Worm (Caenorhabditis elegans) whole organism, young adult: Measurements from ENCODE around the gene F54B11.11.

Experiments
- C06A6.2 ChIP-seq: fragments of 200-800 bp; sonication (Bioruptor generic); conservative IDR thresholded peaks from 2 replicates; pipeline ENCODE4 v1.3.6; 2022; ENCODE audit warnings: missing genetic modification characterization, missing compliant biosample characterization
- C17E4.6 ChIP-seq: fragments of 200-800 bp; sonication (Bioruptor generic); IDR thresholded peaks from 2 replicates; pipeline ENCODE4 v1.3.6; 2022; ENCODE audit warnings: missing genetic modification reagents, missing genetic modification characterization, missing compliant biosample characterization
- D2030.7 ChIP-seq: fragments of 200-800 bp; sonication (Bioruptor generic); IDR thresholded peaks from 2 replicates; pipeline ENCODE4 v1.3.6; 2022; ENCODE audit warnings: missing genetic modification reagents, missing genetic modification characterization, missing compliant biosample characterization
- F22D6.2 ChIP-seq: sonication (generic microtip); optimal IDR thresholded peaks from 2 replicates; lab custom pipeline; 2016; ENCODE audit warnings: mild to moderate bottlenecking, missing genetic modification characterization, missing compliant biosample characterization
- K11D2.4 ChIP-seq: fragments of 200-800 bp; sonication (Bioruptor generic); IDR thresholded peaks from 2 replicates; pipeline ENCODE4 v1.3.6; 2022; ENCODE audit warnings: missing genetic modification reagents, missing genetic modification characterization, missing compliant biosample characterization
- T07F8.4 ChIP-seq: sonication (generic microtip); optimal IDR thresholded peaks from 2 replicates; lab custom pipeline; 2016; ENCODE audit warnings: mild to moderate bottlenecking, missing genetic modification characterization, moderate library complexity, missing compliant biosample characterization
- Y53G8AR.9 ChIP-seq: fragments of 200-800 bp; sonication (Bioruptor generic); conservative IDR thresholded peaks from 2 replicates; pipeline ENCODE4 v1.3.6; 2022; ENCODE audit warnings: missing genetic modification reagents, missing genetic modification characterization, missing compliant biosample characterization
- akir-1 ChIP-seq: fragments of 200-800 bp; sonication (Bioruptor generic); optimal IDR thresholded peaks from 2 replicates; lab custom pipeline; 2018; ENCODE audit warnings: mild to moderate bottlenecking, missing genetic modification characterization, moderate library complexity, missing compliant biosample characterization
- ama-1 ChIP-seq, 3 experiments: fragments of 150-350 bp in 1 of 3; sonication (generic microtip) in 2 of 3; optimal IDR thresholded peaks; 2 replicates each; lab custom pipeline; 2014 to 2018; ENCODE audit warnings: missing biosample characterization in 2 of 3, missing genetic modification characterization in 2 of 3, missing genetic modification reagents in 2 of 3
- athp-1 ChIP-seq: sonication (generic microtip); optimal IDR thresholded peaks from 2 replicates; lab custom pipeline; 2017; ENCODE audit warnings: mild to moderate bottlenecking, missing genetic modification characterization, missing compliant biosample characterization
- attf-3 ChIP-seq: fragments of 200-800 bp; sonication (Bioruptor generic); conservative IDR thresholded peaks from 2 replicates; pipeline ENCODE4 v1.3.6; 2022; ENCODE audit warnings: missing genetic modification reagents, missing genetic modification characterization, missing compliant biosample characterization
- attf-6 ChIP-seq: fragments of 200-800 bp; sonication (Bioruptor generic); IDR thresholded peaks from 2 replicates; pipeline ENCODE4 v1.3.6; 2022; ENCODE audit warnings: missing genetic modification reagents, missing genetic modification characterization, missing compliant biosample characterization
- ccch-3 ChIP-seq: fragments of 200-800 bp; sonication (Bioruptor generic); optimal IDR thresholded peaks from 2 replicates; lab custom pipeline; 2018; ENCODE audit warnings: mild to moderate bottlenecking, missing genetic modification characterization, missing compliant biosample characterization
- cebp-2 ChIP-seq: fragments of 200-800 bp; sonication (Bioruptor generic); IDR thresholded peaks from 2 replicates; pipeline ENCODE4 v1.3.6; 2022; ENCODE audit warnings: missing genetic modification characterization, missing compliant biosample characterization
- ceh-40 ChIP-seq: fragments of 200-800 bp; sonication (Bioruptor generic); IDR thresholded peaks from 2 replicates; pipeline ENCODE4 v1.3.6; 2022; ENCODE audit warnings: missing genetic modification characterization, missing compliant biosample characterization
- ceh-58 ChIP-seq: fragments of 200-800 bp; sonication (Bioruptor generic); IDR thresholded peaks from 2 replicates; pipeline ENCODE4 v1.3.6; 2022; ENCODE audit warnings: missing genetic modification characterization, missing compliant biosample characterization
- ceh-79 ChIP-seq: sonication (generic microtip); optimal IDR thresholded peaks from 2 replicates; lab custom pipeline; 2017; ENCODE audit warnings: mild to moderate bottlenecking, missing genetic modification characterization, missing compliant biosample characterization
- die-1 ChIP-seq: sonication (generic microtip); optimal IDR thresholded peaks from 2 replicates; lab custom pipeline; 2016; ENCODE audit warnings: missing genotype, mild to moderate bottlenecking, missing genetic modification characterization, missing compliant biosample characterization
- dox-1 ChIP-seq: fragments of 200-800 bp; sonication (Bioruptor generic); IDR thresholded peaks from 2 replicates; pipeline ENCODE4 v1.3.6; 2022; ENCODE audit warnings: missing genetic modification reagents, missing genetic modification characterization, missing compliant biosample characterization
- egl-18 ChIP-seq: fragments of 200-800 bp; sonication (Bioruptor generic); IDR thresholded peaks from 2 replicates; pipeline ENCODE4 v1.3.6; 2022; ENCODE audit warnings: missing genetic modification reagents, missing genetic modification characterization, missing compliant biosample characterization
- ets-4 ChIP-seq: fragments of 200-800 bp; sonication (Bioruptor generic); optimal IDR thresholded peaks from 2 replicates; lab custom pipeline; 2018; ENCODE audit warnings: mild to moderate bottlenecking, missing genetic modification characterization, missing compliant biosample characterization
- fkh-3 ChIP-seq: sonication (generic microtip); optimal IDR thresholded peaks from 2 replicates; lab custom pipeline; 2016; ENCODE audit warnings: mild to moderate bottlenecking, missing genetic modification characterization, missing compliant biosample characterization
- him-1 ChIP-seq: sonication (generic microtip); optimal IDR thresholded peaks from 2 replicates; lab custom pipeline; 2016; ENCODE audit warnings: missing genotype, missing genetic modification reagents, missing genetic modification characterization, missing compliant biosample characterization
- hmg-20 ChIP-seq: fragments of 200-800 bp; sonication (Bioruptor generic); IDR thresholded peaks from 2 replicates; pipeline ENCODE4 v1.3.6; 2022; ENCODE audit warnings: missing genetic modification reagents, missing genetic modification characterization, missing compliant biosample characterization
- hrde-1 ChIP-seq: sonication (generic microtip); optimal IDR thresholded peaks from 2 replicates; lab custom pipeline; 2016; ENCODE audit warnings: missing genetic modification characterization, mild to moderate bottlenecking, missing compliant biosample characterization, moderate library complexity, missing genotype, missing genetic modification reagents, borderline replicate concordance
- let-607 ChIP-seq, 2 experiments: fragments of 200-800 bp in 1 of 2; sonication (Bioruptor generic) in 1 of 2; sonication (generic microtip) in 1 of 2; optimal IDR thresholded peaks; 2 replicates each; lab custom pipeline; 2016 to 2018; ENCODE audit warnings: mild to moderate bottlenecking in 2 of 2, missing compliant biosample characterization in 2 of 2, missing genetic modification characterization in 2 of 2, moderate library complexity in 2 of 2, missing genotype in 1 of 2
- lin-40 ChIP-seq: sonication (generic microtip); optimal IDR thresholded peaks from 2 replicates; lab custom pipeline; 2016; ENCODE audit warnings: missing genetic modification characterization, mild to moderate bottlenecking, missing compliant biosample characterization, missing genotype, missing genetic modification reagents
- lin-54 ChIP-seq: fragments of 200-800 bp; sonication (Bioruptor generic); optimal IDR thresholded peaks from 2 replicates; lab custom pipeline; 2018; ENCODE audit warnings: mild to moderate bottlenecking, missing genetic modification characterization, missing compliant biosample characterization
- lir-1 ChIP-seq: fragments of 200-800 bp; sonication (Bioruptor generic); conservative IDR thresholded peaks from 2 replicates; pipeline ENCODE4 v1.3.6; 2022; ENCODE audit warnings: missing genetic modification reagents, missing genetic modification characterization, missing compliant biosample characterization
- madf-3 ChIP-seq: fragments of 200-800 bp; sonication (Bioruptor generic); IDR thresholded peaks from 2 replicates; pipeline ENCODE4 v1.3.6; 2022; ENCODE audit warnings: missing genetic modification reagents, missing genetic modification characterization, missing compliant biosample characterization
- mxl-1 ChIP-seq: sonication (generic microtip); optimal IDR thresholded peaks from 2 replicates; lab custom pipeline; 2016; ENCODE audit warnings: missing genetic modification characterization, missing compliant biosample characterization
- nhr-80 ChIP-seq: sonication (generic microtip); optimal IDR thresholded peaks from 2 replicates; lab custom pipeline; 2016; ENCODE audit warnings: missing genetic modification characterization, missing compliant biosample characterization
- pbrm-1 ChIP-seq: fragments of 200-800 bp; sonication (Bioruptor generic); IDR thresholded peaks from 2 replicates; pipeline ENCODE4 v1.3.6; 2022; ENCODE audit warnings: missing genetic modification reagents, missing genetic modification characterization, missing compliant biosample characterization
- rcor-1 ChIP-seq: fragments of 200-800 bp; sonication (Bioruptor generic); IDR thresholded peaks from 2 replicates; pipeline ENCODE4 v1.3.6; 2022; ENCODE audit warnings: missing genetic modification reagents, missing genetic modification characterization, missing compliant biosample characterization
- rpc-1 ChIP-seq, 2 experiments: fragments of 150-350 bp in 1 of 2; sonication (generic microtip) in 1 of 2; optimal IDR thresholded peaks; 2 replicates each; lab custom pipeline; 2014 to 2018; ENCODE audit warnings: missing biosample characterization in 1 of 2, missing genetic modification characterization in 1 of 2, missing genetic modification reagents in 1 of 2, missing genotype in 1 of 2
- snpc-1.1 ChIP-seq: sonication (generic microtip); optimal IDR thresholded peaks from 2 replicates; lab custom pipeline; 2017; ENCODE audit warnings: missing genetic modification characterization, mild to moderate bottlenecking, missing compliant biosample characterization, antibody characterized with exemption, moderate library complexity, missing genotype, missing genetic modification reagents; ENCODE audit not compliant: insufficient read depth
- sptf-2 ChIP-seq: fragments of 200-800 bp; sonication (Bioruptor generic); optimal IDR thresholded peaks from 2 replicates; lab custom pipeline; 2018; ENCODE audit warnings: mild to moderate bottlenecking, missing genetic modification characterization, missing compliant biosample characterization
- xnd-1 ChIP-seq: sonication (generic microtip); optimal IDR thresholded peaks from 2 replicates; lab custom pipeline; 2016; ENCODE audit warnings: missing genotype, missing genetic modification reagents, missing genetic modification characterization, missing compliant biosample characterization
- zfh-2 ChIP-seq: fragments of 200-800 bp; sonication (Bioruptor generic); conservative IDR thresholded peaks from 2 replicates; pipeline ENCODE4 v1.3.6; 2022; ENCODE audit warnings: missing genetic modification reagents, missing genetic modification characterization, missing compliant biosample characterization
- zim-3 ChIP-seq: sonication (generic microtip); optimal IDR thresholded peaks from 2 replicates; lab custom pipeline; 2017; ENCODE audit warnings: mild to moderate bottlenecking, missing genetic modification characterization, moderate library complexity, missing compliant biosample characterization
- ztf-26 ChIP-seq: sonication (generic microtip); optimal IDR thresholded peaks from 2 replicates; lab custom pipeline; 2017; ENCODE audit warnings: missing genetic modification characterization, missing compliant biosample characterization
- ztf-6 ChIP-seq: fragments of 200-800 bp; sonication (Bioruptor generic); IDR thresholded peaks from 2 replicates; pipeline ENCODE4 v1.3.6; 2022; ENCODE audit warnings: missing genetic modification reagents, missing genetic modification characterization, missing compliant biosample characterization

Gene F54B11.11

ce11 chrX:13543350-13543749, 35.2 kb upstream of the F54B11.11 start:
- peak; percentile 83 for TF ChIP-seq ama-1 (optimal IDR thresholded peaks at IDR 0.05; lab: Kevin White, UChicago)
- TF ChIP-seq ama-1 (GFP tag; optimal IDR thresholded peaks at IDR 0.05; lab: Kevin White, UChicago) = no peak
- TF ChIP-seq fkh-3 (tag; lab: Kevin White, UChicago) = peak; percentile 4
- no peak for TF ChIP-seq attf-3 (GFP tag; lab: Robert Waterston, UW)
- no peak for TF ChIP-seq ccch-3 (GFP tag; lab: Kevin White, UChicago)

- peak; percentile 34 for TF ChIP-seq zim-3 (tag; lab: Kevin White, UChicago)
- no peak for TF ChIP-seq let-607 (tag; optimal IDR thresholded peaks at IDR 0.05; lab: Kevin White, UChicago)
- 0 out of 2 replicates have a peak, but pooled peaks have one; percentile 70 for TF ChIP-seq Y53G8AR.9 (GFP tag; lab: Robert Waterston, UW)
- no peak for TF ChIP-seq sptf-2
- no peak for TF ChIP-seq rpc-1 (optimal IDR thresholded peaks at IDR 0.05; lab: Kevin White, UChicago)
- no peak for TF ChIP-seq rpc-1 (tag; optimal IDR thresholded peaks at IDR 0.05; lab: Kevin White, UChicago)
- no peak for TF ChIP-seq him-1
- TF ChIP-seq lin-40 (tag; lab: Kevin White, UChicago) = peak; percentile 16
- TF ChIP-seq ama-1 (optimal IDR thresholded peaks at IDR 0.05; lab: Kevin White, UChicago) = peak; percentile 76
- no peak for TF ChIP-seq ama-1 (GFP tag; optimal IDR thresholded peaks at IDR 0.05; lab: Kevin White, UChicago)
- peak; percentile 54 for TF ChIP-seq ztf-26 (tag; lab: Kevin White, UChicago)
- 0 out of 2 replicates have a peak, but pooled peaks have one; percentile 13 for TF ChIP-seq madf-3 (GFP tag; lab: Robert Waterston, UW)
- TF ChIP-seq K11D2.4 (GFP tag; lab: Robert Waterston, UW) = peak; percentile 36; the same call in 1 of the 2 replicates
- TF ChIP-seq C06A6.2 = 0 out of 2 replicates have a peak, but pooled peaks have one; percentile 16
Observed at ce11 chrX:13544544-13545021, 34.0 kb upstream of the F54B11.11 start.

DNA sequence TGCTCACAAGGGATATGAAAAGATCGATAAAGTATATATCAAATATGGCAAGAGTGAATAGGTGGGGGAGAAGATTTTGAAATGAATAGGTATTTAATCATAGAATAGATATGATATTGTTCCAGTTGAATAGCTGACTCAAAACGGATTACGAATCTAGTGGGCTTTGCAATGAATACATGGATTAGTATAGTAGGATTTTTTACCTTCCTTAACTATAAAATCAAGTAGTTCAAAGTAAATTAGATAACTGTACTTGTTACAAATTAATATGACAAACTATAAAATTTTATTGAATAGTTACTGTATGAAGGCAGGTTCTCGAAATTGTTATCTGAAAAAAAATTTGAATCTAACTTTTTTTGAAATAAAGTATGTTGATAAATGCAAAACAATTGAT, 27.7 kb upstream of the F54B11.11 start, which contains the start of gene odr-1:
Gene odr-1 (minus strand): TSS at position 101 of the 400 bp plus-strand sequence.
- TF ChIP-seq cebp-2 (GFP tag; lab: Robert Waterston, UW) (no peak), ceh-79 (tag; lab: Kevin White, UChicago) (no peak), nhr-80 (tag; lab: Kevin White, UChicago) (no peak), snpc-1.1 (tag; lab: Kevin White, UChicago) (no peak), xnd-1 (tag; lab: Kevin White, UChicago) (no peak), D2030.7 (GFP tag; lab: Robert Waterston, UW) (no peak), dox-1 (GFP tag; lab: Robert Waterston, UW) (no peak), ama-1 (optimal IDR thresholded peaks at IDR 0.05; lab: Kevin White, UChicago) (no peak), ama-1 (GFP tag; optimal IDR thresholded peaks at IDR 0.05; lab: Kevin White, UChicago) (no peak), C17E4.6 (no peak), zfh-2 (GFP tag; lab: Robert Waterston, UW) (no peak), ets-4 (no peak), T07F8.4 (no peak), hmg-20 (GFP tag; lab: Robert Waterston, UW) (no peak), lin-40 (tag; lab: Kevin White, UChicago) (no peak), hrde-1 (tag; lab: Kevin White, UChicago) (no peak), Y53G8AR.9 (GFP tag; lab: Robert Waterston, UW) (no peak), pbrm-1 (GFP tag; lab: Robert Waterston, UW) (no peak), lin-54 (no peak), lir-1 (GFP tag; lab: Robert Waterston, UW) (no peak)
- TF ChIP-seq, all 124 proteins: peak for 0

- TF ChIP-seq xnd-1 (tag; lab: Kevin White, UChicago) = no peak
- TF ChIP-seq rcor-1 = no peak
- no peak for TF ChIP-seq die-1 (tag; lab: Kevin White, UChicago)
- TF ChIP-seq athp-1 (tag; lab: Kevin White, UChicago) = no peak
- TF ChIP-seq attf-6 (GFP tag; lab: Robert Waterston, UW) = no peak
- TF ChIP-seq F22D6.2 (tag; lab: Kevin White, UChicago) = no peak
- TF ChIP-seq ztf-26 (tag; lab: Kevin White, UChicago) = no peak
- no peak for TF ChIP-seq ceh-40 (GFP tag; lab: Robert Waterston, UW)
- no peak for TF ChIP-seq akir-1
- TF ChIP-seq ceh-58 (GFP tag; lab: Robert Waterston, UW) = no peak
- TF ChIP-seq mxl-1 = no peak
- no peak for TF ChIP-seq egl-18
- no peak for TF ChIP-seq K11D2.4 (GFP tag; lab: Robert Waterston, UW)
- TF ChIP-seq attf-3 (GFP tag; lab: Robert Waterston, UW) = no peak
- TF ChIP-seq ztf-6 (GFP tag; lab: Robert Waterston, UW) = no peak
Observed at ce11 chrX:13555098-13555497, 23.5 kb upstream of the F54B11.11 start.
